Worm (Caenorhabditis elegans): ENCODE measurements around the gene W02B12.11.

DNA sequence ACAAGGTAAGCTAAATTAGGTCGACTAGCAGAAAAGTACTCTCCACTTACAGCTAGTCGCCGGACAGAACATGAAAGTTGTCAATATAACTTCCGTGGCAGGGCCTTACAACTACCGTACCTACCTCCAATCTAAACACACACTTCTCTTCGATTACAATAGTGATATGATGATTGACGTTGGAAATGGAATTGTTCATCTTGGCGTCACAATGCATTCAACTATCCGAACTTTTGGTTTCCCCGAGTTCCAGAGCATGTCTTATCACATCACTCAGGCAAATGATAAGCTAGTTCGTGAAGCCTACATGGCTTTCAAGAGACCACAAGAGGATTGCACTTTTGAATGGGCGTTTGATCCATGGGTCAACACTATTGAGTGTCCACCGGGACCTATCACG, 46.3 kb upstream of the W02B12.11 start:
- TF ChIP-seq mdl-1 (tag; optimal IDR thresholded peaks at IDR 0.05) (no peak), ztf-11 (tag; optimal IDR thresholded peaks at IDR 0.05) (no peak), ama-1 (optimal IDR thresholded peaks at IDR 0.05) (no peak), lin-39 (tag; optimal IDR thresholded peaks at IDR 0.05) (no peak), ceh-16 (tag; optimal IDR thresholded peaks at IDR 0.05) (no peak)

All from whole organism, L2 larva.